Fruit fly (Drosophila melanogaster) whole organism: ENCODE data around the gene Fum3.

Experiments used
- CG8478 ChIP-seq: fragments of >200 bp; optimal IDR thresholded peaks from 2 replicates; lab custom pipeline; 2018; ENCODE audit warnings: inconsistent platforms
- Dll ChIP-seq: fragments of >200 bp; optimal IDR thresholded peaks from 2 replicates; lab custom pipeline; 2017
- EcR ChIP-seq, 2 experiments: fragments of >200 bp; optimal IDR thresholded peaks; 2 replicates each; lab custom pipeline; 2017; ENCODE audit warnings: missing biosample characterization in 2 of 2, missing genetic modification characterization in 2 of 2, missing genetic modification reagents in 2 of 2
- pan ChIP-seq: fragments of >200 bp; optimal IDR thresholded peaks from 2 replicates; lab custom pipeline; 2017
- psq ChIP-seq: fragments of >200 bp; optimal IDR thresholded peaks from 2 replicates; lab custom pipeline; 2017
- usp ChIP-seq: fragments of >200 bp; optimal IDR thresholded peaks from 2 replicates; lab custom pipeline; 2017; ENCODE audit warnings: missing biosample characterization, missing genetic modification characterization, mixed read lengths

dm6 chr3L:11491222-11491873, 25.7 kb upstream of the Fum3 start:
- TF ChIP-seq usp (no peak), psq (lab: Kevin White, UChicago) (no peak), CG8478 (lab: Kevin White, UChicago) (no peak), pan (no peak), Dll (lab: Kevin White, UChicago) (no peak), EcR (GFP tag; optimal IDR thresholded peaks at IDR 0.05; lab: Kevin White, UChicago) (no peak)
